Worm (Caenorhabditis elegans) whole organism, early embryonic: Measurements from ENCODE around the gene ugt-60.

Experiments used
- B0310.2 ChIP-seq: sonication (generic microtip); optimal IDR thresholded peaks from 2 replicates; lab custom pipeline; 2016; ENCODE audit warnings: mild to moderate bottlenecking, missing genetic modification characterization, missing compliant biosample characterization
- F13C5.2 ChIP-seq: sonication (generic microtip); optimal IDR thresholded peaks from 2 replicates; lab custom pipeline; 2017; ENCODE audit warnings: mild to moderate bottlenecking, missing genetic modification characterization, inconsistent platforms, missing compliant biosample characterization
- aly-1 ChIP-seq: sonication (generic microtip); optimal IDR thresholded peaks from 2 replicates; lab custom pipeline; 2016; ENCODE audit warnings: missing genetic modification characterization, missing compliant biosample characterization
- ama-1 ChIP-seq: fragments of 150-350 bp; optimal IDR thresholded peaks from 2 replicates; lab custom pipeline; 2014
- ceh-13 ChIP-seq: fragments of 200-800 bp; sonication (Bioruptor generic); optimal IDR thresholded peaks from 2 replicates; lab custom pipeline; 2018; ENCODE audit warnings: mild to moderate bottlenecking, missing genetic modification characterization, missing compliant biosample characterization
- ceh-36 ChIP-seq: sonication (generic microtip); optimal IDR thresholded peaks from 2 replicates; lab custom pipeline; 2016; ENCODE audit warnings: missing genetic modification characterization, inconsistent platforms, missing compliant biosample characterization
- ets-7 ChIP-seq: sonication (generic microtip); optimal IDR thresholded peaks from 2 replicates; lab custom pipeline; 2016; ENCODE audit warnings: missing genotype, missing genetic modification characterization, missing compliant biosample characterization
- flt-1 ChIP-seq: fragments of 200-800 bp; sonication (Bioruptor generic); IDR thresholded peaks from 2 replicates; pipeline ENCODE4 v1.3.6; 2022; ENCODE audit warnings: missing genetic modification characterization, missing compliant biosample characterization
- hmbx-1 ChIP-seq: sonication (generic microtip); optimal IDR thresholded peaks from 2 replicates; lab custom pipeline; 2016; ENCODE audit warnings: mild to moderate bottlenecking, missing genetic modification characterization, missing compliant biosample characterization
- hmg-4 ChIP-seq: fragments of 200-800 bp; sonication (Bioruptor generic); optimal IDR thresholded peaks from 2 replicates; lab custom pipeline; 2018; ENCODE audit warnings: mild to moderate bottlenecking, missing genetic modification characterization, missing compliant biosample characterization
- hnd-1 ChIP-seq: sonication (generic microtip); optimal IDR thresholded peaks from 2 replicates; lab custom pipeline; 2016; ENCODE audit warnings: missing genetic modification characterization, missing compliant biosample characterization
- pes-1 ChIP-seq: fragments of 200-800 bp; sonication (Bioruptor generic); IDR thresholded peaks from 2 replicates; pipeline ENCODE4 v1.3.6; 2022; ENCODE audit warnings: missing genetic modification reagents, missing genetic modification characterization, missing compliant biosample characterization
- scrt-1 ChIP-seq: fragments of 200-800 bp; sonication (Bioruptor generic); IDR thresholded peaks from 2 replicates; pipeline ENCODE4 v1.3.6; 2022; ENCODE audit warnings: missing genetic modification characterization, missing compliant biosample characterization
- sea-1 ChIP-seq: fragments of 200-800 bp; sonication (Bioruptor generic); conservative IDR thresholded peaks from 2 replicates; pipeline ENCODE4 v1.3.6; 2022; ENCODE audit warnings: missing genetic modification characterization, missing compliant biosample characterization
- tbx-11 ChIP-seq: fragments of 200-800 bp; sonication (Bioruptor generic); IDR thresholded peaks from 2 replicates; pipeline ENCODE4 v1.3.6; 2022; ENCODE audit warnings: missing genetic modification characterization, missing compliant biosample characterization
- tbx-37 ChIP-seq: fragments of 200-800 bp; sonication (Bioruptor generic); conservative IDR thresholded peaks from 2 replicates; pipeline ENCODE4 v1.3.6; 2022; ENCODE audit warnings: missing genetic modification reagents, missing genetic modification characterization, missing compliant biosample characterization
- tra-4 ChIP-seq: sonication (generic microtip); optimal IDR thresholded peaks from 2 replicates; lab custom pipeline; 2017; ENCODE audit warnings: missing genetic modification characterization, missing compliant biosample characterization

ugt-60 gene

DNA sequence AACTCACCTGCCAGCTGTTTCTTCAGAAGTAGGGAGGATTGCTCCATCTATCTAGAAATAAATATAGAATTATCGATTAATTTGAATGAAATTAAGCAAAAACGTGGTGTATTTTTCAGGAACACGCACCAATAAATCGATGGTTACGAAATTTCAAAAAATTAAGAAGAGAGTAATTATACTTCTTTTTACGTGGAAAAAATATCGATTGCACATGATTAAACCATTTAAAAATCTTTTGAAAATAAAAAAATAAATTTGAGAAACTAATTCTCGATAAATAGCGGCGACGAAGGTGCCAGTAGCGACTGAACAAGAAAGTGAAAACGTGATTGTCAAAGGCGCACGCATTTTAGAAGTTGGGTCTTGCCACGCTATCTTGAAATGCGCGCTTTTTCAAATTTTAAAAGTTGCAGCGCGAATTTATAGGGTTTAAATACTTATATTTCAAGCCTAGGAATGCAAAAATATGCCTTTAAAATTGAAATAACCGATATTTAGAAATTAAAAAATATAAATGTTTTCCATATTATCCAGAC, 47.7 kb downstream of the ugt-60 start, which contains the start of gene ubc-7:
ubc-7 (minus strand) TSS at position 51 of the 539 bp plus-strand sequence.
- TF ChIP-seq ets-7 (tag; lab: Kevin White, UChicago) (no peak), F13C5.2 (tag; lab: Kevin White, UChicago) (peak; percentile 56)

- TF ChIP-seq hmbx-1 (peak; percentile 44), hnd-1 (tag; lab: Kevin White, UChicago) (peak; percentile 23), flt-1 (GFP tag; lab: Robert Waterston, UW) (peak; percentile 61; the same call in 1 of the 2 replicates), sea-1 (GFP tag; lab: Robert Waterston, UW) (0 out of 2 replicates have a peak, but pooled peaks have one; percentile 57), tra-4 (tag; lab: Kevin White, UChicago) (no peak), ama-1 (no peak), pes-1 (GFP tag; lab: Robert Waterston, UW) (peak; percentile 73), ceh-36 (tag; lab: Kevin White, UChicago) (peak; percentile 53), tbx-37 (GFP tag; lab: Robert Waterston, UW) (peak; percentile 50; the same call in 1 of the 2 replicates), F13C5.2 (tag; lab: Kevin White, UChicago) (peak; percentile 70), scrt-1 (peak; percentile 69; the same call in 1 of the 2 replicates), ceh-13 (GFP tag; lab: Kevin White, UChicago) (peak; percentile 49), B0310.2 (no peak), hmg-4 (GFP tag; lab: Kevin White, UChicago) (peak; percentile 13), ets-7 (tag; lab: Kevin White, UChicago) (no peak)
Measured at ce11 chrIII:9629855-9630254, 49.0 kb downstream of the ugt-60 start, which contains the start of gene rpac-19. Gene rpac-19 (minus strand): TSS chrIII:9629885.

ce11 chrIII:9629054-9629453, 49.8 kb downstream of the ugt-60 start, which contains the start of gene tbg-1:
Gene tbg-1 (minus strand): TSS chrIII:9629154.
- TF ChIP-seq B0310.2 (no peak), ceh-36 (tag; lab: Kevin White, UChicago) (no peak), aly-1 (no peak), scrt-1 (no peak), pes-1 (GFP tag; lab: Robert Waterston, UW) (no peak), hmg-4 (GFP tag; lab: Kevin White, UChicago) (no peak), hmbx-1 (no peak), hnd-1 (tag; lab: Kevin White, UChicago) (no peak), tbx-11 (no peak), flt-1 (GFP tag; lab: Robert Waterston, UW) (no peak), tbx-37 (GFP tag; lab: Robert Waterston, UW) (no peak), F13C5.2 (tag; lab: Kevin White, UChicago) (no peak), sea-1 (GFP tag; lab: Robert Waterston, UW) (no peak), ama-1 (no peak)

DNA sequence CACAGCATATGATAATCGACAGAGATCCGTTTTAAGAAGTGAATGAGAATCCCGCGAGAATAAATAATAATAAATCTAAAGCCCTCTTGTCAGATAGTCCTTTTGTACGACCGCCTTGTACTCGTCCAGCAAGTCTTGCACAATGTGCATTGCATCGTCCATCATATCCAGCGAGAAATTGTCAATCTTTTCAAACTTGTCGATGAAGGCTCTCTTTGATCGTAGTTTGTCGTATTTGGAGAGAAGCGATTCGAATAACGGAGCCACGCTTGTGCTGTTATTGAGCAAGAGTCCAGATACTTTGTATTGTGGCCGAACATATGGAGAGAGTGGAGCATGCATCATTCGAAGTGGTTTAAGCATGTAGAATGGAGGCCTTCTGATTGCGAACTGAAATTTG, 52.2 kb downstream of the ugt-60 start:
- TF ChIP-seq ceh-13 (GFP tag; lab: Kevin White, UChicago), result no peak
- no peak for TF ChIP-seq ama-1
- no peak for TF ChIP-seq hmg-4 (GFP tag; lab: Kevin White, UChicago)
- TF ChIP-seq tbx-37 (GFP tag; lab: Robert Waterston, UW), result no peak
- no peak for TF ChIP-seq flt-1 (GFP tag; lab: Robert Waterston, UW)
- TF ChIP-seq pes-1 (GFP tag; lab: Robert Waterston, UW), result no peak
- no peak for TF ChIP-seq hnd-1 (tag; lab: Kevin White, UChicago)
- no peak for TF ChIP-seq tra-4 (tag; lab: Kevin White, UChicago)
- no peak for TF ChIP-seq ets-7 (tag; lab: Kevin White, UChicago)
- TF ChIP-seq scrt-1, result no peak
- TF ChIP-seq B0310.2, result no peak
- no peak for TF ChIP-seq aly-1
- no peak for TF ChIP-seq hmbx-1
- no peak for TF ChIP-seq F13C5.2 (tag; lab: Kevin White, UChicago)
